Worm (Caenorhabditis elegans): ENCODE measurements around the gene acs-3.

ce11 chrV:1955246-1955645 is 14.1 kb upstream of the acs-3 start:
- no peak for TF ChIP-seq ztf-22 (GFP tag; optimal IDR thresholded peaks at IDR 0.05)
- no peak for TF ChIP-seq F55B11.4 (tag; optimal IDR thresholded peaks at IDR 0.05; ENCODE audit: borderline replicate concordance, insufficient read depth)
- no peak for TF ChIP-seq nhr-179 (tag; optimal IDR thresholded peaks at IDR 0.05)
- TF ChIP-seq Y56A3A.18 (GFP tag; IDR thresholded peaks at IDR 0.05) = no peak
- TF ChIP-seq attf-6 (GFP tag; IDR thresholded peaks at IDR 0.05) = no peak
- no peak for TF ChIP-seq ztf-6 (GFP tag; IDR thresholded peaks at IDR 0.05)
- no peak for TF ChIP-seq attf-5 (GFP tag; optimal IDR thresholded peaks at IDR 0.05)
- no peak for TF ChIP-seq die-1 (tag; optimal IDR thresholded peaks at IDR 0.05)
- no peak for TF ChIP-seq ceh-91 (GFP tag; IDR thresholded peaks at IDR 0.05)
- TF ChIP-seq mel-28 (tag; optimal IDR thresholded peaks at IDR 0.05; ENCODE audit: borderline replicate concordance) = no peak
- no peak for TF ChIP-seq repo-1 (tag; optimal IDR thresholded peaks at IDR 0.05)
- no peak for TF ChIP-seq nfyb-1 (GFP tag; IDR thresholded peaks at IDR 0.05)
